Worm (Caenorhabditis elegans): ENCODE results near the gene grl-3.

Gene grl-3

DNA sequence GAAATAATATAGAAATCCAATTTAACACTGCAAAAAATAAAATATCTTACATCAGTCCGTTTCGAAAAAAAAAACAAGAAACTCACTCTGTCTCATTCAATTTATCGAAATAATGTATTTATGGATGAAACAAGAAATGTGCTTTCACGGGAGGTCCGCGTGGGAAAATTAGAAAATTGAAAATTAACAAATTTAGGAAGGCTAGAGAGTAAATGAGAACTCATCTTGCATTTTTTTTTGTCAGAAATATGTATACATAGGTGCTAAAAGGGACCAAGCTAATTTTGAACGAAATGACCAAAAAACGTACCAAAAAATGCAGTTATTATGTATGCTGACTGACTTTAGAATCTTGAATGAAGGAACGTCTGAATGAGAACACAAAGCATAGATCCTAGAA lies 13.3 kb downstream of the grl-3 start, which contains the start of gene T26H10.2:
Gene T26H10.2, minus strand, starts transcription at position 101 of the 400 bp plus-strand sequence.
- TF ChIP-seq unc-62 (GFP tag; optimal IDR thresholded peaks at IDR 0.05) (no peak), mml-1 (tag; optimal IDR thresholded peaks at IDR 0.05) (no peak), ama-1 (optimal IDR thresholded peaks at IDR 0.05) (no peak), nhr-76 (tag; optimal IDR thresholded peaks at IDR 0.05) (no peak), hmg-11 (tag; optimal IDR thresholded peaks at IDR 0.05) (no peak), pqm-1 (tag; optimal IDR thresholded peaks at IDR 0.05) (no peak), elt-3 (tag; optimal IDR thresholded peaks at IDR 0.05) (no peak), egl-27 (tag; optimal IDR thresholded peaks at IDR 0.05) (no peak), mdl-1 (tag; optimal IDR thresholded peaks at IDR 0.05) (no peak), aly-2 (tag; optimal IDR thresholded peaks at IDR 0.05) (no peak), ztf-11 (tag; optimal IDR thresholded peaks at IDR 0.05) (no peak), nhr-25 (tag; optimal IDR thresholded peaks at IDR 0.05) (no peak), nhr-23 (tag; optimal IDR thresholded peaks at IDR 0.05) (no peak), sea-2 (GFP tag; optimal IDR thresholded peaks at IDR 0.05) (no peak), lin-15B (tag; optimal IDR thresholded peaks at IDR 0.05) (no peak), fos-1 (tag; optimal IDR thresholded peaks at IDR 0.05) (no peak), nhr-11 (tag; optimal IDR thresholded peaks at IDR 0.05) (no peak), nhr-237 (tag; optimal IDR thresholded peaks at IDR 0.05) (no peak), egl-5 (tag; optimal IDR thresholded peaks at IDR 0.05) (no peak), zag-1 (tag; optimal IDR thresholded peaks at IDR 0.05) (no peak)

DNA sequence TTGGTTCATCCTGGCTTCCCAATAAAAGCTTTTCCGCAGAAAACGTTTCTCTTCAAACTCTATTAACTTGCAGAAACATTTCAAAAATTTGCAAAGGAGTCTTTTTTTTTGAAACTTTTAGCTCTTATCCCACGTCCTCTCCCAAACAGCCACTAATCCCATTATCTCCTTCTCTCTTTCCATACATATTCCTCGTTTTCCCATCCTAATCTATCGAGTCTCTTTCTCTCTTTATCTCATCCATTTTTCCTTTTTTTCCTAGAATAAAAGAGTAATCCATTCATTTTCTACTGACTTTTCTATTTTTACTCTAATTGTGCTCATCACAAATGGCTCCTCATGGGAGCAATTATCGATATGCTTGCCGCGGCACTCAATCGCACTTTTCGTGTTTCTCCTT lies 17.4 kb downstream of the grl-3 start:
- TF ChIP-seq ama-1 (optimal IDR thresholded peaks at IDR 0.05) (no peak), nfya-1 (tag; optimal IDR thresholded peaks at IDR 0.05; ENCODE audit: insufficient read depth) (peak; percentile 9), tbx-2 (tag; optimal IDR thresholded peaks at IDR 0.05) (peak; percentile 42)

DNA sequence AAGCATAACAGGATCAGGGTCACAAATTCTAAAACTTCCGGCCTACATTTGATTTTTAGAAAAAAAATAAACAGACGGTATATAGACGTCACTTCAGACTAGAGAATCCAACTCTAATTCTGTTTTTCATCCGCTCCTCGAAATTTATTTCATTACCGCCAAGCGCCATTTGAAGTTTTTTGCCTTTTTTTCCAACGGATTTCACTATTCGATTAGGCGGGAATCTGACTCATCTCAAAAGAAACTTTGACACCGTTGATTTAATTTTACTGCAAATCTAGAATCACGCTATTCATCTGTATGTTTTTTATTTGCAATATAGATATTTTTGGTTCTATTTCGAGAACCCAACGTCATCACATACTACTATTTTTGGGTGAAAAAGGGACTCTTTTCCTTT lies 19.5 kb downstream of the grl-3 start:
- peak; percentile 72 for TF ChIP-seq fkh-10 (GFP tag; optimal IDR thresholded peaks at IDR 0.05)
- no peak for TF ChIP-seq nhr-237 (tag; optimal IDR thresholded peaks at IDR 0.05)

DNA sequence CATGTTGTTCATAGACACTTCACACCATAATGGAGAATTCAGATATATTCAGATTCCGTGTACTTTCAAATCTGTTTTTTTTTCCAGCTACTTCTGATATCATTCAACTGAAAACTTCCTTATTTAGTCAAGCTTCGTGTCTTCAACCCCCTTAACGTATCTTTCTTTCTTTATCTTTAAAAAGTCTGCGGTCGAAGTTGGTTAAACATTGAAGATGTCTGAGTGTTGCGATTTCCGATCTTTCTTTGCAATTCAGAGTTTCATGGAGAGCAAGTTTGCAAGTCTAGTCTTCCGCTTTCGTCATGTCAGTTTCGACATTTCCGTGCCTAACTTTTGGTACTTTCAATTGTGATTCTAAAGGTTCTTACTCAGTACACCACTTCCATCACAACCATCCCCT lies 23.9 kb downstream of the grl-3 start:
- TF ChIP-seq nhr-237 (tag; optimal IDR thresholded peaks at IDR 0.05) (no peak), nhr-12 (tag; optimal IDR thresholded peaks at IDR 0.05) (no peak), lsy-12 (tag; optimal IDR thresholded peaks at IDR 0.05) (no peak), egl-5 (tag; optimal IDR thresholded peaks at IDR 0.05) (no peak), skn-1 (tag; optimal IDR thresholded peaks at IDR 0.05) (no peak), mdl-1 (tag; optimal IDR thresholded peaks at IDR 0.05) (no peak), lin-15B (tag; optimal IDR thresholded peaks at IDR 0.05) (no peak), egl-27 (tag; optimal IDR thresholded peaks at IDR 0.05) (no peak), zag-1 (tag; optimal IDR thresholded peaks at IDR 0.05) (no peak), daf-12 (tag; optimal IDR thresholded peaks at IDR 0.05) (no peak), fkh-2 (tag; optimal IDR thresholded peaks at IDR 0.05) (no peak), pqm-1 (tag; optimal IDR thresholded peaks at IDR 0.05) (no peak), unc-62 (GFP tag; optimal IDR thresholded peaks at IDR 0.05) (no peak), jun-1 (tag; optimal IDR thresholded peaks at IDR 0.05) (no peak)

ce11 chrV:11436407-11436806 lies 25.1 kb downstream of the grl-3 start:
- no peak for TF ChIP-seq snpc-4 (tag; optimal IDR thresholded peaks at IDR 0.05)
- no peak for TF ChIP-seq nhr-28 (tag; optimal IDR thresholded peaks at IDR 0.05)
- no peak for TF ChIP-seq unc-39 (tag; optimal IDR thresholded peaks at IDR 0.05)
- no peak for TF ChIP-seq ama-1 (optimal IDR thresholded peaks at IDR 0.05)
- no peak for TF ChIP-seq elt-2 (tag; optimal IDR thresholded peaks at IDR 0.05)
- no peak for TF ChIP-seq aly-2 (tag; optimal IDR thresholded peaks at IDR 0.05)
- no peak for TF ChIP-seq pha-4 (tag; optimal IDR thresholded peaks at IDR 0.05)
- TF ChIP-seq nhr-43 (tag; optimal IDR thresholded peaks at IDR 0.05; ENCODE audit: poor library complexity, severe bottlenecking): no peak
- TF ChIP-seq tbx-2 (tag; optimal IDR thresholded peaks at IDR 0.05): no peak
- TF ChIP-seq nhr-237 (tag; optimal IDR thresholded peaks at IDR 0.05): no peak
- no peak for TF ChIP-seq nhr-77 (tag; optimal IDR thresholded peaks at IDR 0.05)
- no peak for TF ChIP-seq pqm-1 (tag; optimal IDR thresholded peaks at IDR 0.05)

Measured in whole organism, L3 larva.